Worm (Caenorhabditis elegans) whole organism, L2 larva: Measurements from ENCODE around the gene C18H7.1.

Experiments used
- Y55F3AM.14 ChIP-seq: fragments of 200-800 bp; sonication (Bioruptor generic); optimal IDR thresholded peaks from 2 replicates; lab custom pipeline; 2018; ENCODE audit warnings: mild to moderate bottlenecking, missing genetic modification characterization, missing compliant biosample characterization
- alr-1 ChIP-seq: fragments of 150-350 bp; optimal IDR thresholded peaks from 2 replicates; lab custom pipeline; 2014; ENCODE audit warnings: missing biosample characterization, missing genetic modification characterization
- elt-1 ChIP-seq: fragments of 150-350 bp; optimal IDR thresholded peaks from 2 replicates; lab custom pipeline; 2014; ENCODE audit warnings: missing biosample characterization, missing genetic modification characterization
- elt-3 ChIP-seq: sonication (generic microtip); optimal IDR thresholded peaks from 2 replicates; lab custom pipeline; 2017; ENCODE audit warnings: missing biosample characterization, missing genetic modification characterization
- lin-39 ChIP-seq: fragments of 150-350 bp; optimal IDR thresholded peaks from 2 replicates; lab custom pipeline; 2014; ENCODE audit warnings: missing biosample characterization, missing genetic modification reagents, missing genetic modification characterization
- nhr-12 ChIP-seq: fragments of 150-350 bp; optimal IDR thresholded peaks from 2 replicates; lab custom pipeline; 2014; ENCODE audit warnings: missing biosample characterization, missing genetic modification characterization
- nhr-129 ChIP-seq: fragments of 150-350 bp; optimal IDR thresholded peaks from 2 replicates; lab custom pipeline; 2014; ENCODE audit warnings: missing biosample characterization, missing genetic modification characterization
- nhr-23 ChIP-seq: fragments of 150-350 bp; optimal IDR thresholded peaks from 2 replicates; lab custom pipeline; 2014; ENCODE audit warnings: missing biosample characterization, missing genetic modification reagents, missing genetic modification characterization
- nhr-237 ChIP-seq: fragments of 150-350 bp; optimal IDR thresholded peaks from 2 replicates; lab custom pipeline; 2014; ENCODE audit warnings: missing biosample characterization, missing genetic modification characterization
- skn-1 ChIP-seq: sonication (generic microtip); optimal IDR thresholded peaks from 2 replicates; lab custom pipeline; 2017; ENCODE audit warnings: missing biosample characterization, missing genetic modification characterization

ce11 chrIV:604817-605216 lies 10.5 kb upstream of the C18H7.1 start:
- no peak for TF ChIP-seq alr-1 (tag; lab: Kevin White, UChicago)
- no peak for TF ChIP-seq nhr-237
- TF ChIP-seq nhr-12 (tag; lab: Kevin White, UChicago) = no peak
- no peak for TF ChIP-seq elt-3 (tag; lab: Kevin White, UChicago)
- no peak for TF ChIP-seq skn-1
- TF ChIP-seq nhr-23 (tag; lab: Kevin White, UChicago) = no peak
- no peak for TF ChIP-seq nhr-129 (tag; lab: Kevin White, UChicago)
- TF ChIP-seq Y55F3AM.14 = no peak
- TF ChIP-seq lin-39 (tag; lab: Kevin White, UChicago) = no peak
- TF ChIP-seq elt-1 = no peak
